Fruit fly (Drosophila melanogaster): Measurements from ENCODE around the gene CG32845.

DNA sequence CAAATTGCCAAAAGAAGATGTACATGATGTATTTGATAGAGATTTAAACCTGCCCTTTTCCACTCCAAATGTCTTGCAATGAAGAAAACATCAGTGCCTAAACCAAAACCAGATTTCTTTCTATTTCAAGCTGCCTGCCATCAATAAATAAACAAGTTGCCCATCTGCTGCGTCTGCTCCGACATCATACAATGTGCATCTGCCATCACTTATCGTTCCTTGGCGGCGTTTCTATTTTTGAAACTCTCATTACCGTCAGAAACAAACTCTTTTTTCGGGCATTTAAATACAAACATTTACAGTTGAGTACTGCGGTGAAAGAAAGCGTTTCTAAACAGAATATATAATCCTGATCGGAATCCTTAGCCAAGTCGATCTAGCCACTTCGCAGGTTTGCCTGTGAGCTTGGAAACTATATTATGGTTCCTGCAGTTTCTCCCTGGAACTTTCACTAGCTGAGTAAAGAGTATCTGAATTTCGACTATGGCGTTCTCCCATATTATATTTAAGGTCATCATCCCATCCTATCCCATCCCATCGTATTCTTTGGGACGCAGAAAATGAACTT, 21.7 kb upstream of the CG32845 start:
- TF ChIP-seq pan (optimal IDR thresholded peaks at IDR 0.05) (no peak), EcR (GFP tag; optimal IDR thresholded peaks at IDR 0.05) (no peak), Dll (optimal IDR thresholded peaks at IDR 0.05) (no peak)

Data from whole organism.